In the genomic region with DNA sequence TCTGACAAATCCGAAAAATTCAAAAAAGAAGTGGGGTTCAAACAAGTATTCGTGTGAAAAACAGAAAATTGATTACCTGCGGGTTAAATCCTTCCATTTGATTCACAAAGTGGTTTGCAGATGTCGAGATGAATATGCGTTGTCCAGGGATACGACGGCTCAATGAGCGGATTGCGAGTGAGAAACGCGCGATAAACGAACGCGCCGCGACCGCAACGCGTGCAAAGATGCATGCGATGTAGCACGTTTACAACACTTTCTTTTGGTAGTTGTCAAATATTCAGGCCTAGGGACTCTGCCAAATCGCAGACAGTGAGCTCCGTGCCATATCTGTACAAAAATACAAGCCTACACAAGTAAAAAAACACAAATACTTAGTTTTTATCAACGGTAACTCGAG, we compare ENCODE assay signal across 5 worm cellular contexts.
A peak's percentile ranks its signal among the peaks of the same experiment; 100 is the strongest.
TF ChIP-seq lines count a peak whose summit lies in the region.

A gene (minus strand): TSS at position 202 of the 400 bp plus-strand sequence.

TF ChIP-seq in whole organism, L1 larva, 84 proteins besides CTCF, POLR2A, EP300 and RAD21 (continues in another document):
- TF ChIP-seq skn-1 (tag; optimal IDR thresholded peaks at IDR 0.05; lab: Kevin White, UChicago) (peak; percentile 28), lsy-2 (tag; optimal IDR thresholded peaks at IDR 0.05; lab: Kevin White, UChicago) (peak; percentile 9 to 58), tbx-2 (tag; optimal IDR thresholded peaks at IDR 0.05; lab: Kevin White, UChicago) (no peak), zip-4 (GFP tag; optimal IDR thresholded peaks at IDR 0.05; lab: Kevin White, UChicago) (no peak), nhr-47 (tag; optimal IDR thresholded peaks at IDR 0.05; lab: Kevin White, UChicago) (no peak), ceh-63 (GFP tag; optimal IDR thresholded peaks at IDR 0.05; lab: Kevin White, UChicago) (no peak), grh-1 (GFP tag; IDR thresholded peaks at IDR 0.05; lab: Robert Waterston, UW) (no peak), C34B4.2 (tag; optimal IDR thresholded peaks at IDR 0.05; lab: Kevin White, UChicago) (no peak), efl-3 (GFP tag; optimal IDR thresholded peaks at IDR 0.05; lab: Kevin White, UChicago) (no peak), blmp-1 (tag; optimal IDR thresholded peaks at IDR 0.05; lab: Kevin White, UChicago) (peak; percentile 13), mef-2 (tag; optimal IDR thresholded peaks at IDR 0.05; lab: Kevin White, UChicago) (no peak), nhr-76 (tag; optimal IDR thresholded peaks at IDR 0.05; lab: Kevin White, UChicago) (no peak), isw-1 (GFP tag; IDR thresholded peaks at IDR 0.05; lab: Robert Waterston, UW) (no peak), unc-98 (GFP tag; IDR thresholded peaks at IDR 0.05; lab: Robert Waterston, UW) (no peak), ceh-82 (tag; optimal IDR thresholded peaks at IDR 0.05; lab: Kevin White, UChicago) (peak in 1 of 3 experiments; percentile 61), fos-1 (tag; optimal IDR thresholded peaks at IDR 0.05; lab: Kevin White, UChicago) (no peak), hpl-2 (GFP tag; optimal IDR thresholded peaks at IDR 0.05; lab: Kevin White, UChicago) (no peak), snpc-4 (tag; optimal IDR thresholded peaks at IDR 0.05; lab: Kevin White, UChicago) (no peak)

TF ChIP-seq in whole organism, L3 larva, 47 proteins besides CTCF, POLR2A, EP300 and RAD21 (continues in another document):
- TF ChIP-seq fkh-10 (GFP tag; optimal IDR thresholded peaks at IDR 0.05; lab: Kevin White, UChicago) (no peak), ZK546.5 (tag; optimal IDR thresholded peaks at IDR 0.05; lab: Kevin White, UChicago) (no peak), nhr-77 (tag; optimal IDR thresholded peaks at IDR 0.05; lab: Kevin White, UChicago) (no peak), nhr-23 (tag; optimal IDR thresholded peaks at IDR 0.05; lab: Kevin White, UChicago) (no peak), sea-2 (GFP tag; optimal IDR thresholded peaks at IDR 0.05; lab: Kevin White, UChicago) (no peak), aly-2 (tag; optimal IDR thresholded peaks at IDR 0.05; lab: Kevin White, UChicago) (no peak), nhr-25 (tag; optimal IDR thresholded peaks at IDR 0.05; lab: Kevin White, UChicago) (no peak), nfya-1 (tag; optimal IDR thresholded peaks at IDR 0.05; lab: Kevin White, UChicago; ENCODE audit: insufficient read depth) (peak; percentile 50), unc-62 (GFP tag; optimal IDR thresholded peaks at IDR 0.05; lab: Kevin White, UChicago) (no peak), pha-4 (tag; optimal IDR thresholded peaks at IDR 0.05; lab: Kevin White, UChicago) (peak; percentile 6), fos-1 (tag; optimal IDR thresholded peaks at IDR 0.05; lab: Kevin White, UChicago) (no peak), snpc-4 (tag; optimal IDR thresholded peaks at IDR 0.05; lab: Kevin White, UChicago) (no peak), nhr-67 (tag; optimal IDR thresholded peaks at IDR 0.05; lab: Kevin White, UChicago) (no peak), nhr-28 (tag; optimal IDR thresholded peaks at IDR 0.05; lab: Kevin White, UChicago) (no peak), elt-1 (tag; optimal IDR thresholded peaks at IDR 0.05; lab: Kevin White, UChicago) (no peak), R02D3.7 (tag; optimal IDR thresholded peaks at IDR 0.05; lab: Kevin White, UChicago) (no peak), ceh-82 (tag; optimal IDR thresholded peaks at IDR 0.05; lab: Kevin White, UChicago) (no peak), fkh-2 (tag; optimal IDR thresholded peaks at IDR 0.05; lab: Kevin White, UChicago) (no peak), zag-1 (tag; optimal IDR thresholded peaks at IDR 0.05; lab: Kevin White, UChicago) (no peak)

TF ChIP-seq in whole organism, early embryonic, 17 proteins besides CTCF, POLR2A, EP300 and RAD21:
- TF ChIP-seq hmg-4 (GFP tag; optimal IDR thresholded peaks at IDR 0.05; lab: Kevin White, UChicago) (peak; percentile 37), ceh-13 (GFP tag; optimal IDR thresholded peaks at IDR 0.05; lab: Kevin White, UChicago) (no peak), F13C5.2 (tag; optimal IDR thresholded peaks at IDR 0.05; lab: Kevin White, UChicago) (no peak)

TF ChIP-seq in whole organism, midembryonic, 9 proteins besides CTCF, POLR2A, EP300 and RAD21:
- TF ChIP-seq klf-2 (GFP tag; conservative IDR thresholded peaks at IDR 0.05; lab: Robert Waterston, UW): no peak
- TF ChIP-seq tab-1 (GFP tag; IDR thresholded peaks at IDR 0.05; lab: Robert Waterston, UW): 0 out of 2 replicates have a peak, but pooled peaks have one; percentile 46

TF ChIP-seq in whole organism, young adult, 124 proteins besides CTCF, POLR2A, EP300 and RAD21 (continues in another document):
- TF ChIP-seq F37B4.10 (GFP tag; IDR thresholded peaks at IDR 0.05; lab: Robert Waterston, UW): no peak
- TF ChIP-seq dox-1 (GFP tag; IDR thresholded peaks at IDR 0.05; lab: Robert Waterston, UW): peak; percentile 65
- TF ChIP-seq snpc-1.3 (tag; optimal IDR thresholded peaks at IDR 0.05; lab: Kevin White, UChicago; ENCODE audit: insufficient read depth): no peak
- TF ChIP-seq pha-4 (tag; optimal IDR thresholded peaks at IDR 0.05; lab: Kevin White, UChicago): no peak
- no peak for TF ChIP-seq lin-54 (GFP tag; optimal IDR thresholded peaks at IDR 0.05; lab: Kevin White, UChicago)
- no peak for TF ChIP-seq lin-35 (GFP tag; optimal IDR thresholded peaks at IDR 0.05; lab: Kevin White, UChicago)
- TF ChIP-seq xnd-1 (tag; optimal IDR thresholded peaks at IDR 0.05; lab: Kevin White, UChicago): peak; percentile 17
- TF ChIP-seq ZK185.1 (tag; optimal IDR thresholded peaks at IDR 0.05; lab: Kevin White, UChicago; ENCODE audit: poor library complexity, severe bottlenecking): no peak
- no peak for TF ChIP-seq madf-10 (tag; optimal IDR thresholded peaks at IDR 0.05; lab: Kevin White, UChicago)
- no peak for TF ChIP-seq T26A5.8 (tag; optimal IDR thresholded peaks at IDR 0.05; lab: Kevin White, UChicago)
- TF ChIP-seq bed-2 (GFP tag; IDR thresholded peaks at IDR 0.05; lab: Robert Waterston, UW): no peak
- no peak for TF ChIP-seq C06A6.2 (GFP tag; conservative IDR thresholded peaks at IDR 0.05; lab: Robert Waterston, UW)
- TF ChIP-seq mcd-1 (GFP tag; IDR thresholded peaks at IDR 0.05; lab: Robert Waterston, UW): peak; percentile 61
- peak; percentile 68 for TF ChIP-seq ceh-91 (GFP tag; IDR thresholded peaks at IDR 0.05; lab: Robert Waterston, UW)
- TF ChIP-seq Y53G8AR.9 (GFP tag; conservative IDR thresholded peaks at IDR 0.05; lab: Robert Waterston, UW): no peak
- TF ChIP-seq B0035.1 (tag; optimal IDR thresholded peaks at IDR 0.05; lab: Kevin White, UChicago): no peak
- peak; percentile 71 for TF ChIP-seq madf-8 (GFP tag; conservative IDR thresholded peaks at IDR 0.05; lab: Robert Waterston, UW)
- TF ChIP-seq nhr-27 (tag; optimal IDR thresholded peaks at IDR 0.05; lab: Kevin White, UChicago): no peak
- TF ChIP-seq egl-44 (GFP tag; IDR thresholded peaks at IDR 0.05; lab: Robert Waterston, UW): no peak
- no peak for TF ChIP-seq lir-1 (GFP tag; conservative IDR thresholded peaks at IDR 0.05; lab: Robert Waterston, UW)
- TF ChIP-seq lsl-1 (GFP tag; optimal IDR thresholded peaks at IDR 0.05; lab: Kevin White, UChicago): peak; percentile 76
- no peak for TF ChIP-seq athp-1 (tag; optimal IDR thresholded peaks at IDR 0.05; lab: Kevin White, UChicago)
- TF ChIP-seq hlh-12 (tag; optimal IDR thresholded peaks at IDR 0.05; lab: Kevin White, UChicago): no peak
- TF ChIP-seq rpc-1 (optimal IDR thresholded peaks at IDR 0.05; lab: Kevin White, UChicago): no peak
- TF ChIP-seq rpc-1 (tag; optimal IDR thresholded peaks at IDR 0.05; lab: Kevin White, UChicago): no peak
- TF ChIP-seq nfyb-1 (GFP tag; IDR thresholded peaks at IDR 0.05; lab: Robert Waterston, UW): no peak
- no peak for TF ChIP-seq nfya-1 (tag; optimal IDR thresholded peaks at IDR 0.05; lab: Kevin White, UChicago; ENCODE audit: borderline replicate concordance, insufficient read depth)
- no peak for TF ChIP-seq zim-3 (tag; optimal IDR thresholded peaks at IDR 0.05; lab: Kevin White, UChicago)
- no peak for TF ChIP-seq mes-4 (tag; optimal IDR thresholded peaks at IDR 0.05; lab: Kevin White, UChicago)
- TF ChIP-seq D2030.7 (GFP tag; IDR thresholded peaks at IDR 0.05; lab: Robert Waterston, UW): peak; percentile 49; the same call in 1 of the 2 replicates
- TF ChIP-seq somi-1 (GFP tag; optimal IDR thresholded peaks at IDR 0.05; lab: Kevin White, UChicago): no peak
- TF ChIP-seq ceh-100 (GFP tag; IDR thresholded peaks at IDR 0.05; lab: Robert Waterston, UW): no peak
- no peak for TF ChIP-seq ztf-22 (GFP tag; optimal IDR thresholded peaks at IDR 0.05; lab: Kevin White, UChicago)
- no peak for TF ChIP-seq F10E7.11 (tag; optimal IDR thresholded peaks at IDR 0.05; lab: Kevin White, UChicago)
- peak; percentile 29; the same call in 1 of the 2 replicates for TF ChIP-seq hmg-1.2 (GFP tag; IDR thresholded peaks at IDR 0.05; lab: Robert Waterston, UW)
- peak; percentile 97 for TF ChIP-seq madf-3 (GFP tag; IDR thresholded peaks at IDR 0.05; lab: Robert Waterston, UW)
- TF ChIP-seq lin-26 (GFP tag; IDR thresholded peaks at IDR 0.05; lab: Robert Waterston, UW): 0 out of 2 replicates have a peak, but pooled peaks have one; percentile 7
- TF ChIP-seq snpc-1.1 (tag; optimal IDR thresholded peaks at IDR 0.05; lab: Kevin White, UChicago; ENCODE audit: insufficient read depth): no peak
- no peak for TF ChIP-seq dpl-1 (GFP tag; optimal IDR thresholded peaks at IDR 0.05; lab: Kevin White, UChicago)
- TF ChIP-seq die-1 (tag; optimal IDR thresholded peaks at IDR 0.05; lab: Kevin White, UChicago): no peak
- no peak for TF ChIP-seq F55B11.4 (tag; optimal IDR thresholded peaks at IDR 0.05; lab: Kevin White, UChicago; ENCODE audit: borderline replicate concordance, insufficient read depth)
- no peak for TF ChIP-seq hsf-1 (GFP tag; IDR thresholded peaks at IDR 0.05; lab: Robert Waterston, UW)
- TF ChIP-seq gei-17 (GFP tag; optimal IDR thresholded peaks at IDR 0.05; lab: Kevin White, UChicago): no peak
- TF ChIP-seq K11D2.4 (GFP tag; IDR thresholded peaks at IDR 0.05; lab: Robert Waterston, UW): no peak
- peak; percentile 14 for TF ChIP-seq efl-1 (GFP tag; optimal IDR thresholded peaks at IDR 0.05; lab: Kevin White, UChicago)
- TF ChIP-seq ccch-3 (GFP tag; optimal IDR thresholded peaks at IDR 0.05; lab: Kevin White, UChicago): no peak
- TF ChIP-seq atf-7 (tag; optimal IDR thresholded peaks at IDR 0.05; lab: Kevin White, UChicago): no peak
- no peak for TF ChIP-seq let-526 (GFP tag; IDR thresholded peaks at IDR 0.05; lab: Robert Waterston, UW)
- no peak for TF ChIP-seq Y95B8A.8 (GFP tag; IDR thresholded peaks at IDR 0.05; lab: Robert Waterston, UW)
- TF ChIP-seq ztf-6 (GFP tag; IDR thresholded peaks at IDR 0.05; lab: Robert Waterston, UW): no peak
- TF ChIP-seq Y53F4B.3 (GFP tag; IDR thresholded peaks at IDR 0.05; lab: Robert Waterston, UW): no peak
- TF ChIP-seq egrh-3 (GFP tag; IDR thresholded peaks at IDR 0.05; lab: Robert Waterston, UW): no peak
